Fruit fly (Drosophila melanogaster) whole organism, prepupa: Measurements from ENCODE around the gene Bulli.

ENCODE experiments used
- Blimp-1 ChIP-seq: fragments of 200-800 bp; sonication (Bioruptor generic); optimal IDR thresholded peaks from 3 replicates; lab custom pipeline; 2017; ENCODE audit warnings: missing biosample characterization, missing genetic modification characterization, mild to moderate bottlenecking, moderate library complexity, missing genetic modification reagents
- CG10631 ChIP-seq: fragments of 200-800 bp; sonication (Bioruptor generic); optimal IDR thresholded peaks from 2 replicates; lab custom pipeline; 2016; ENCODE audit warnings: missing biosample characterization, missing genetic modification characterization
- CG10669 ChIP-seq: fragments of 200-800 bp; sonication (Bioruptor generic); optimal IDR thresholded peaks from 3 replicates; lab custom pipeline; 2018; ENCODE audit warnings: missing biosample characterization, mild to moderate bottlenecking, missing genetic modification characterization, moderate library complexity
- CG11762 ChIP-seq: fragments of 200-800 bp; sonication (Bioruptor generic); optimal IDR thresholded peaks from 3 replicates; lab custom pipeline; 2016; ENCODE audit warnings: missing biosample characterization, missing genetic modification characterization; ENCODE audit not compliant: insufficient read depth
- CG11902 ChIP-seq: fragments of 200-800 bp; sonication (Bioruptor generic); optimal IDR thresholded peaks from 3 replicates; lab custom pipeline; 2016; ENCODE audit warnings: missing biosample characterization, missing genetic modification characterization
- CG15336 ChIP-seq: fragments of 200-800 bp; sonication (Bioruptor generic); IDR thresholded peaks from 2 replicates; pipeline ENCODE4 v1.3.6; 2022; ENCODE audit warnings: missing biosample characterization, missing genetic modification characterization
- CG1621 ChIP-seq: fragments of 200-800 bp; sonication (Bioruptor generic); optimal IDR thresholded peaks from 3 replicates; lab custom pipeline; 2018; ENCODE audit warnings: missing biosample characterization, mild to moderate bottlenecking, missing genetic modification characterization
- CG16779 ChIP-seq: fragments of 200-800 bp; sonication (Bioruptor generic); optimal IDR thresholded peaks from 3 replicates; lab custom pipeline; 2017; ENCODE audit warnings: missing biosample characterization, mild to moderate bottlenecking, missing genetic modification characterization
- CG31627 ChIP-seq: fragments of 200-800 bp; sonication (Bioruptor generic); optimal IDR thresholded peaks from 3 replicates; lab custom pipeline; 2016; ENCODE audit warnings: missing biosample characterization, missing genetic modification characterization
- CG32006 ChIP-seq: fragments of 200-800 bp; sonication (Bioruptor generic); optimal IDR thresholded peaks from 3 replicates; lab custom pipeline; 2017; ENCODE audit warnings: missing biosample characterization, mild to moderate bottlenecking, missing genetic modification characterization
- CG34406 ChIP-seq: fragments of 200-800 bp; sonication (Bioruptor generic); optimal IDR thresholded peaks from 3 replicates; lab custom pipeline; 2016; ENCODE audit warnings: missing biosample characterization, missing genetic modification characterization
- CG3919 ChIP-seq: fragments of 200-800 bp; sonication (Bioruptor generic); optimal IDR thresholded peaks from 3 replicates; lab custom pipeline; 2016; ENCODE audit warnings: missing biosample characterization, missing genetic modification characterization
- CG4318 ChIP-seq: fragments of 200-800 bp; sonication (Bioruptor generic); optimal IDR thresholded peaks from 3 replicates; lab custom pipeline; 2017; ENCODE audit warnings: missing biosample characterization, mild to moderate bottlenecking, missing genetic modification characterization
- CG6163 ChIP-seq: fragments of 200-800 bp; sonication (Bioruptor generic); IDR thresholded peaks from 3 replicates; pipeline ENCODE4 v1.3.6; 2022; ENCODE audit warnings: missing biosample characterization, missing genetic modification characterization
- CG6276 ChIP-seq: fragments of 200-800 bp; sonication (Bioruptor generic); optimal IDR thresholded peaks from 2 replicates; lab custom pipeline; 2017; ENCODE audit warnings: missing biosample characterization, mild to moderate bottlenecking, missing genetic modification characterization
- CG6792 ChIP-seq: fragments of 200-800 bp; sonication (Bioruptor generic); optimal IDR thresholded peaks from 3 replicates; lab custom pipeline; 2016; ENCODE audit warnings: missing biosample characterization, missing genetic modification characterization
- CG6808 ChIP-seq: fragments of 200-800 bp; sonication (Bioruptor generic); optimal IDR thresholded peaks from 3 replicates; lab custom pipeline; 2017; ENCODE audit warnings: missing biosample characterization, missing genetic modification characterization, mild to moderate bottlenecking, moderate library complexity, missing genetic modification reagents
- CG6854 ChIP-seq: fragments of 200-800 bp; sonication (Bioruptor generic); optimal IDR thresholded peaks from 2 replicates; lab custom pipeline; 2017; ENCODE audit warnings: missing biosample characterization, mild to moderate bottlenecking, missing genetic modification characterization
- CG7368 ChIP-seq: fragments of 200-800 bp; sonication (Bioruptor generic); optimal IDR thresholded peaks from 3 replicates; lab custom pipeline; 2016; ENCODE audit warnings: missing biosample characterization, missing genetic modification characterization
- CG8119 ChIP-seq: fragments of 200-800 bp; sonication (Bioruptor generic); IDR thresholded peaks from 3 replicates; pipeline ENCODE4 v1.3.6; 2022; ENCODE audit warnings: missing biosample characterization, missing genetic modification characterization
- CG8632 ChIP-seq: fragments of 200-800 bp; sonication (Bioruptor generic); optimal IDR thresholded peaks from 3 replicates; lab custom pipeline; 2016; ENCODE audit warnings: missing biosample characterization, missing genetic modification characterization
- CG9139 ChIP-seq: fragments of 200-800 bp; sonication (Bioruptor generic); optimal IDR thresholded peaks from 3 replicates; lab custom pipeline; 2017; ENCODE audit warnings: missing biosample characterization, mild to moderate bottlenecking, missing genetic modification characterization
- Eip75B ChIP-seq: fragments of 200-800 bp; sonication (Bioruptor generic); optimal IDR thresholded peaks from 3 replicates; lab custom pipeline; 2016; ENCODE audit warnings: missing biosample characterization, missing genetic modification characterization
- Eip78C ChIP-seq: fragments of 200-800 bp; sonication (Bioruptor generic); peaks from one replicate; lab custom pipeline; 2016; ENCODE audit warnings: missing biosample characterization, missing genetic modification characterization
- Ets21C ChIP-seq: fragments of 200-800 bp; sonication (Bioruptor generic); optimal IDR thresholded peaks from 3 replicates; lab custom pipeline; 2016; ENCODE audit warnings: missing biosample characterization, missing genetic modification characterization
- Ets96B ChIP-seq: fragments of 200-800 bp; optimal IDR thresholded peaks from 2 replicates; lab custom pipeline; 2019; ENCODE audit warnings: missing biosample characterization, mild to moderate bottlenecking, missing genetic modification characterization, moderate library complexity
- Hr39 ChIP-seq: fragments of 200-800 bp; sonication (Bioruptor generic); optimal IDR thresholded peaks from 2 replicates; lab custom pipeline; 2016; ENCODE audit warnings: missing biosample characterization, missing genetic modification characterization
- Hr4 ChIP-seq: fragments of 200-800 bp; sonication (Bioruptor generic); optimal IDR thresholded peaks from 3 replicates; lab custom pipeline; 2016; ENCODE audit warnings: missing biosample characterization, missing genetic modification characterization
- Lpt ChIP-seq: fragments of 200-800 bp; sonication (Bioruptor generic); optimal IDR thresholded peaks from 3 replicates; lab custom pipeline; 2016; ENCODE audit warnings: missing biosample characterization, missing genetic modification characterization
- Met ChIP-seq: fragments of 200-800 bp; sonication (Bioruptor generic); optimal IDR thresholded peaks from 3 replicates; lab custom pipeline; 2016; ENCODE audit warnings: missing biosample characterization, missing genetic modification characterization
- OdsH ChIP-seq: fragments of 200-800 bp; sonication (Bioruptor generic); optimal IDR thresholded peaks from 3 replicates; lab custom pipeline; 2016; ENCODE audit warnings: missing biosample characterization, missing genetic modification characterization
- Smox ChIP-seq: fragments of 200-800 bp; sonication (Bioruptor generic); optimal IDR thresholded peaks from 3 replicates; lab custom pipeline; 2016; ENCODE audit warnings: missing biosample characterization, missing genetic modification characterization
- Sox102F ChIP-seq: fragments of 200-800 bp; sonication (Bioruptor generic); optimal IDR thresholded peaks from 2 replicates; lab custom pipeline; 2016; ENCODE audit warnings: missing biosample characterization, mild to moderate bottlenecking, missing genetic modification characterization
- Sox14 ChIP-seq: fragments of 200-800 bp; sonication (Bioruptor generic); optimal IDR thresholded peaks from 3 replicates; lab custom pipeline; 2016; ENCODE audit warnings: missing biosample characterization, missing genetic modification characterization
- Sox15 ChIP-seq: fragments of 200-800 bp; sonication (Bioruptor generic); optimal IDR thresholded peaks from 3 replicates; lab custom pipeline; 2016; ENCODE audit warnings: missing biosample characterization, missing genetic modification characterization
- achi ChIP-seq: fragments of 200-800 bp; sonication (Bioruptor generic); optimal IDR thresholded peaks from 3 replicates; lab custom pipeline; 2016; ENCODE audit warnings: missing biosample characterization, missing genetic modification characterization
- acj6 ChIP-seq: fragments of 200-800 bp; sonication (Bioruptor generic); optimal IDR thresholded peaks from 3 replicates; lab custom pipeline; 2016; ENCODE audit warnings: missing biosample characterization, missing genetic modification characterization
- cyc ChIP-seq: fragments of 200-800 bp; sonication (Bioruptor generic); optimal IDR thresholded peaks from 3 replicates; lab custom pipeline; 2016; ENCODE audit warnings: missing biosample characterization, missing genetic modification characterization
- dac ChIP-seq: fragments of 200-800 bp; sonication (Bioruptor generic); optimal IDR thresholded peaks from 2 replicates; lab custom pipeline; 2017; ENCODE audit warnings: missing biosample characterization, mild to moderate bottlenecking, missing genetic modification characterization
- dsx ChIP-seq: fragments of 200-800 bp; optimal IDR thresholded peaks from 3 replicates; lab custom pipeline; 2019; ENCODE audit warnings: missing biosample characterization, mild to moderate bottlenecking, missing genetic modification characterization, moderate library complexity; ENCODE audit not compliant: poor library complexity, severe bottlenecking
- eg ChIP-seq: fragments of 200-800 bp; sonication (Bioruptor generic); IDR thresholded peaks from 3 replicates; pipeline ENCODE4 v1.3.6; 2022; ENCODE audit warnings: missing biosample characterization, missing genetic modification characterization
- fd59A ChIP-seq: fragments of 200-800 bp; sonication (Bioruptor generic); optimal IDR thresholded peaks from 2 replicates; lab custom pipeline; 2017; ENCODE audit warnings: missing biosample characterization, mild to moderate bottlenecking, missing genetic modification characterization, missing genetic modification reagents
- fd85E ChIP-seq: fragments of 200-800 bp; sonication (Bioruptor generic); optimal IDR thresholded peaks from 3 replicates; lab custom pipeline; 2016; ENCODE audit warnings: missing biosample characterization, missing genetic modification characterization
- fkh ChIP-seq: fragments of 200-800 bp; sonication (Bioruptor generic); optimal IDR thresholded peaks from 3 replicates; lab custom pipeline; 2017; ENCODE audit warnings: missing biosample characterization, mild to moderate bottlenecking, missing genetic modification characterization, moderate library complexity
- lz ChIP-seq: fragments of 200-800 bp; sonication (Bioruptor generic); optimal IDR thresholded peaks from 3 replicates; lab custom pipeline; 2016; ENCODE audit warnings: missing biosample characterization, missing genetic modification characterization
- net ChIP-seq: fragments of 200-800 bp; sonication (Bioruptor generic); optimal IDR thresholded peaks from 3 replicates; lab custom pipeline; 2016; ENCODE audit warnings: missing biosample characterization, missing genetic modification characterization
- pdm3 ChIP-seq: fragments of 200-800 bp; sonication (Bioruptor generic); optimal IDR thresholded peaks from 3 replicates; lab custom pipeline; 2016; ENCODE audit warnings: missing biosample characterization, missing genetic modification characterization
- salr ChIP-seq, 2 experiments: fragments of 200-800 bp; sonication (Bioruptor generic); optimal IDR thresholded peaks; 3 replicates each; lab custom pipeline; 2016 to 2018; ENCODE audit warnings: missing biosample characterization in 2 of 2, missing genetic modification characterization in 2 of 2, mild to moderate bottlenecking in 1 of 2
- spab ChIP-seq: fragments of 200-800 bp; sonication (Bioruptor generic); optimal IDR thresholded peaks from 2 replicates; lab custom pipeline; 2017; ENCODE audit warnings: missing biosample characterization, mild to moderate bottlenecking, missing genetic modification characterization, missing genetic modification reagents
- ss ChIP-seq, 2 experiments: fragments of 200-800 bp; sonication (Bioruptor generic); optimal IDR thresholded peaks; 2 replicates in 1 of 2; 3 replicates in 1 of 2; lab custom pipeline; 2017 to 2018; ENCODE audit warnings: mild to moderate bottlenecking in 2 of 2, missing biosample characterization in 2 of 2, missing genetic modification characterization in 2 of 2, moderate library complexity in 1 of 2
- svp ChIP-seq: fragments of 200-800 bp; sonication (Bioruptor generic); peaks from one replicate; lab custom pipeline; 2016; ENCODE audit warnings: missing biosample characterization, missing genetic modification characterization
- topi ChIP-seq: fragments of 200-800 bp; sonication (Bioruptor generic); optimal IDR thresholded peaks from 3 replicates; lab custom pipeline; 2016; ENCODE audit warnings: missing biosample characterization, missing genetic modification characterization

The Bulli gene

DNA sequence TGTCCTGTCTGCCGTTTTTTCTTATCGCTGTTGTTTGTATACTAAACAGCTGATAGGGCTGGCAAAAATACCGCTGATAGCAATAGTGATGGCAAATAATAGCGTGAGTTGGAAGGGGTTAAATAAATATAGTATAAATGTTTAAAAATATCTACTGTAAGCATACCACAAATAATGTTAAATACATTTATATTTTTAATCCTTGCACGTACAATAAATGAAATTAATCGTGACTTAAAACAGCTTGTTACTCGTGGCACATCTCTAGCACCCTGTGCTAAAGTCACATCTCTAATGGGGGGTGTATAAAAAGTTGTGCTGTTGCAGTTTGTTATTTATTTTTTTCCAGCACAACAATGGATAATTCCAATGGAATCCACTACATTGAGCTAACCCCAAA is at the start of gene Bulli, which contains the start of gene CG10147:
TSS of gene Bulli (plus strand) at position 277 of the 400 bp plus-strand sequence.
TSS of gene CG10147 (minus strand) at position 20 of the 400 bp plus-strand sequence.
- peak; percentile 95 for TF ChIP-seq CG3919
- peak; percentile 96 for TF ChIP-seq CG31627
- peak; percentile 97 for TF ChIP-seq acj6
- peak; percentile 96 for TF ChIP-seq Ets96B (tag; lab: Kevin White, UChicago)
- peak; percentile 96 for TF ChIP-seq Hr4 (GFP tag; lab: Kevin White, UChicago)
- TF ChIP-seq fd85E (GFP tag; lab: Kevin White, UChicago) = peak; percentile 81
- peak; percentile 84 for TF ChIP-seq CG8119 (GFP tag; lab: Robert Waterston, UW)
- peak; percentile 92 for TF ChIP-seq CG7368 (GFP tag; lab: Kevin White, UChicago)
- TF ChIP-seq Smox (GFP tag; lab: Kevin White, UChicago) = peak; percentile 96
- TF ChIP-seq cyc (GFP tag; lab: Kevin White, UChicago) = peak; percentile 96
- peak; percentile 96 for TF ChIP-seq Sox15 (GFP tag; lab: Kevin White, UChicago)
- TF ChIP-seq fd59A (GFP tag; lab: Kevin White, UChicago) = peak; percentile 90
- TF ChIP-seq spab (GFP tag; lab: Kevin White, UChicago) = peak; percentile 84
- peak; percentile 94 for TF ChIP-seq topi (GFP tag; lab: Kevin White, UChicago)
- TF ChIP-seq CG16779 = no peak
- TF ChIP-seq CG6163 = peak; percentile 96
- TF ChIP-seq salr (GFP tag; optimal IDR thresholded peaks at IDR 0.05; lab: Kevin White, UChicago) = peak; percentile 83 to 94
- peak; percentile 84 for TF ChIP-seq dac (GFP tag; lab: Kevin White, UChicago)
- peak; percentile 93 for TF ChIP-seq Sox102F (GFP tag; lab: Kevin White, UChicago)
- peak; percentile 95 for TF ChIP-seq Hr39 (GFP tag; lab: Kevin White, UChicago)
- TF ChIP-seq fkh (GFP tag; lab: Kevin White, UChicago) = peak; percentile 98
- peak; percentile 81 for TF ChIP-seq CG9139 (GFP tag; lab: Kevin White, UChicago)
- TF ChIP-seq Blimp-1 = peak; percentile 77
- peak; percentile 96 for TF ChIP-seq pdm3 (GFP tag; lab: Kevin White, UChicago)
- TF ChIP-seq Sox14 (GFP tag; lab: Kevin White, UChicago) = peak; percentile 95
- TF ChIP-seq CG6276 (GFP tag; lab: Kevin White, UChicago) = peak; percentile 79
- TF ChIP-seq CG1621 (tag; lab: Kevin White, UChicago) = peak; percentile 85
- TF ChIP-seq CG6792 (GFP tag; lab: Kevin White, UChicago) = peak; percentile 89
- peak; percentile 86 for TF ChIP-seq CG15336 (GFP tag; lab: Robert Waterston, UW)
- peak; percentile 76 to 89 for TF ChIP-seq ss (GFP tag; optimal IDR thresholded peaks at IDR 0.05; lab: Kevin White, UChicago)
- peak; percentile 94 for TF ChIP-seq CG11902 (GFP tag; lab: Kevin White, UChicago)
- peak; percentile 94 for TF ChIP-seq lz
- TF ChIP-seq CG6808 (GFP tag; lab: Kevin White, UChicago) = peak; percentile 87
- peak; percentile 91 for TF ChIP-seq Ets21C (GFP tag; lab: Kevin White, UChicago)
- TF ChIP-seq CG11762 (GFP tag; lab: Kevin White, UChicago) = peak; percentile 92
- TF ChIP-seq Met (GFP tag; lab: Kevin White, UChicago) = peak; percentile 95
- peak; percentile 96 for TF ChIP-seq CG10631
- peak; percentile 91 for TF ChIP-seq CG34406 (GFP tag; lab: Kevin White, UChicago)
- peak; percentile 92 for TF ChIP-seq CG10669 (GFP tag; lab: Kevin White, UChicago)
- TF ChIP-seq net (GFP tag; lab: Kevin White, UChicago) = peak; percentile 91
- peak; percentile 80 for TF ChIP-seq CG6854 (GFP tag; lab: Kevin White, UChicago)
- TF ChIP-seq CG32006 (GFP tag; lab: Kevin White, UChicago) = peak; percentile 95
- TF ChIP-seq Eip78C (GFP tag; lab: Kevin White, UChicago) = peak; percentile 98
- peak; percentile 98 for TF ChIP-seq svp (GFP tag; lab: Kevin White, UChicago)
- peak; percentile 98 for TF ChIP-seq OdsH (GFP tag; lab: Kevin White, UChicago)
- peak; percentile 95 for TF ChIP-seq achi
- peak; percentile 88 for TF ChIP-seq Eip75B (GFP tag; lab: Kevin White, UChicago)
- peak; percentile 94 for TF ChIP-seq CG4318 (GFP tag; lab: Kevin White, UChicago)
- peak; percentile 89 for TF ChIP-seq Lpt
- peak; percentile 96 for TF ChIP-seq eg
- peak; percentile 91 for TF ChIP-seq CG8632 (GFP tag; lab: Kevin White, UChicago)
- peak; percentile 92 for TF ChIP-seq dsx (GFP tag; lab: Kevin White, UChicago)
